Fruit fly (Drosophila melanogaster): ENCODE measurements around the gene Rad17.

The Rad17 gene

DNA sequence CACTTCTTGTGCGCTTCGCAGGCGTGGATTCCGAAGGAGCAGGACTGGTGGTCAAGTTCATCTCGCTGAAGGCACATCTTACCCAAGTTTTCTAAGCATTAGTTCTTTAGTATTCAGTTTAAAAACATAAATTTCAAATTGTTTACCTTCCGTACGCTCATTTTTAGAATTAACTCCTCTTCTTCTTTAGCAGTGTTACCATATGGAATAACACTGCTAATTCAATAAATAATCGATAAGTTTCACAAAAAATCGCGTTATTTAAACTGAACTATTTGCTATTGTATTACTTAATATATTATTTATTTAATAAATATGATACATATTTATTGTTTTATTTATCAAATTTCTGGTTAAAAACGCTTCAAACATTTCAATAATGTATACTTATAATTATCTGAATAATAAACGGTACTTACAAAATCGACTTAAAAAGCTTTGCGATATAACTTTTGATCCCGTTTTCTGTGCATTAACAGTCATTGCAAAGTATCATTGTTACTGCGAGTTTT, at the start of gene Rad17, which contains the start of gene BigH1:
Gene Rad17 (minus strand): TSS at position 209 of the 512 bp plus-strand sequence.
Gene BigH1 (plus strand): TSS at position 462 of the 512 bp plus-strand sequence.
- TF ChIP-seq CG8301 (tag; optimal IDR thresholded peaks at IDR 0.05) (no peak), CG10348 (GFP tag; IDR thresholded peaks at IDR 0.05) (no peak)

DNA sequence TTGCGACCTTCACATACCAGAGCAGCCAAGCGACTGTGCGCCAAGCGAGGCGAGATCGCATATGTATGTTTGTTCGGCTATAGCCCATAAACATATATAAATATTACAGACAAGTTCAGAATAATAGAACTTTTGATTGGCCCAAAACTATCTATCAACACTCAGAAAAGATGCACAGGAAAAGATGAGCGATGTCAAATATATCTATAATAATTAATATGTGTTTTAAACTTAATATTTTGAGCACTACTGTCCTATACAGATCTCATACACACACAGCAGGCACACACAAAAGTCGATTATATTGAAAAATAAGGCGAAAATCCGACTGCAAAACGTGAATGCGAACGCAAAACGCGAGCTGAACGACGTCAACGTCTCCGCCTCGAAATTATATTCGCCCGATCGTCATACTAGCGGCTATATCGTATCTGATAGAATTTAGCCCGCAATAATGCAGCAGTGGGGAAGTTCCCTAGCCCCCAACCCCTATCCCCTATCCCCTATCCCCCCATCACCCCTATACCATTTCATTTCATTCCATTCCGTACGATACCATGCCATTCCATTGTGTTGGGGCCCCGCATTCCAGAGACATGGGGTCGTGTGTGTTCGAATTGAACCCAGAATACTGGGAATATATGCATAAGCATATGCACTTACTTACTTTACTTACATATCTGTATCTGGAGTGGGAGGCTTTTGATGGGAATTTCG, 48.6 kb upstream of the Rad17 start:
- TF ChIP-seq CG8159 (tag; optimal IDR thresholded peaks at IDR 0.05) (peak; percentile 57), rn (GFP tag; IDR thresholded peaks at IDR 0.05) (no peak), CG9948 (tag; optimal IDR thresholded peaks at IDR 0.05) (peak; percentile 26), CG4496 (GFP tag; IDR thresholded peaks at IDR 0.05) (peak; percentile 61; the same call in 2 of the 3 replicates), gl (tag; optimal IDR thresholded peaks at IDR 0.05) (no peak), Snoo (tag; optimal IDR thresholded peaks at IDR 0.05) (peak; percentile 23), CG14655 (GFP tag; optimal IDR thresholded peaks at IDR 0.05) (peak; percentile 16), EcR (GFP tag; optimal IDR thresholded peaks at IDR 0.05) (peak; percentile 89), Pif1A (GFP tag; optimal IDR thresholded peaks at IDR 0.05) (peak; percentile 42), D1 (tag; optimal IDR thresholded peaks at IDR 0.05) (no peak), CG32121 (GFP tag; IDR thresholded peaks at IDR 0.05) (peak; percentile 18; the same call in 1 of the 2 replicates), fd96Ca (GFP tag; IDR thresholded peaks at IDR 0.05) (0 out of 3 replicates have a peak, but pooled peaks have one; percentile 31), CG34367 (tag; optimal IDR thresholded peaks at IDR 0.05) (peak; percentile 29), CG8301 (tag; optimal IDR thresholded peaks at IDR 0.05) (no peak), Pif1B (GFP tag; optimal IDR thresholded peaks at IDR 0.05) (peak; percentile 29), CG15710 (tag; optimal IDR thresholded peaks at IDR 0.05) (peak; percentile 49), CG12605 (GFP tag; IDR thresholded peaks at IDR 0.05) (no peak), Ets98B (GFP tag; IDR thresholded peaks at IDR 0.05) (0 out of 2 replicates have a peak, but pooled peaks have one; percentile 27), CG13204 (GFP tag; optimal IDR thresholded peaks at IDR 0.05) (peak; percentile 7), CG10348 (GFP tag; IDR thresholded peaks at IDR 0.05) (no peak), CG17806 (tag; optimal IDR thresholded peaks at IDR 0.05) (peak; percentile 46)

DNA sequence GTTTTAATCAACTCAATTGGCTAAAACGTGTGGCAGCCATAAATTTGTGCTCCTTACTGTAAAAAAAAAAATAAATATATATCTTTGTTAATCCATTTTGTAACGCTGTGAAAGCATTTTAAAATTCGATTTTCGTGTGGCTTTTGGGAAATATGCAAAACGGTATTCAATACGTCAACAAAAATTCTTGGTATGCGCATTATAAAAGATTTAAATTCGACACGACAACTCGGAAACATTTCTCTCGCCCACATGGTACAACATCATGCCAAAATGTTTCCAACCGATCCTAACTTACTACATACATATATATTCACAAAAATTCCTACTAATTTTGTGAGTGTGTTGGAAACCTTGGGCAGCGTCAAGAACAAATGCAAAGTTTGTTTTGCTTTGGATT, 47.7 kb upstream of the Rad17 start:
- TF ChIP-seq CG14655 (GFP tag; optimal IDR thresholded peaks at IDR 0.05) (no peak), CG17806 (tag; optimal IDR thresholded peaks at IDR 0.05) (no peak), gl (tag; optimal IDR thresholded peaks at IDR 0.05) (no peak), rn (GFP tag; IDR thresholded peaks at IDR 0.05) (no peak), Pif1B (GFP tag; optimal IDR thresholded peaks at IDR 0.05) (no peak)

DNA sequence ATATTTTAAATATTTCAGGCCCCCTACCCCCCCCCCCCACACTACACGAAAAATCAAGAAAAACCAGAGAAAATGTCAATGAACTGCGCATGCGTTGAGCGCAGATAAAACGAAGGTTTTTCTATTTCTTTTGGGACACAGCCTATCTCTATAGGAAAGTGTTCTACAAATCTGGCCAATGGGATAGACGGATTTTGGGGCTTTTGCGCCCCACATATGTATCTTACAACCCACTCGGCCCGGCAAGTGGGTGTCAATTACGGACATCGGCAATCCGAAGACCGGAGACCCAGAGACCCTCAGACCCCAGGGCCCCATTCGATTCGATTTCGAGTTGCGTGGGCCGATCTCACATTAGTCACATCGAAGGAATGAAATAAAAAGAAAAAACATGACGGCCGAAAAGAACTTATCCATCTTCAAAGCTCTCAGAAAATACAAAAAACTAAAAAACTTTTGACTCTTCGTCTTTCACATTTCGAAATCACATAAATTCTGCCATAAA, 46.5 kb upstream of the Rad17 start:
- no peak for TF ChIP-seq fd96Ca (GFP tag; IDR thresholded peaks at IDR 0.05)
- TF ChIP-seq Pif1A (GFP tag; optimal IDR thresholded peaks at IDR 0.05): no peak
- TF ChIP-seq CG8301 (tag; optimal IDR thresholded peaks at IDR 0.05): no peak
- TF ChIP-seq CG17806 (tag; optimal IDR thresholded peaks at IDR 0.05): no peak
- no peak for TF ChIP-seq Pif1B (GFP tag; optimal IDR thresholded peaks at IDR 0.05)
- TF ChIP-seq CG10348 (GFP tag; IDR thresholded peaks at IDR 0.05): no peak
- TF ChIP-seq CG32121 (GFP tag; IDR thresholded peaks at IDR 0.05): no peak
- TF ChIP-seq rn (GFP tag; IDR thresholded peaks at IDR 0.05): no peak
- TF ChIP-seq CG14655 (GFP tag; optimal IDR thresholded peaks at IDR 0.05): no peak
- no peak for TF ChIP-seq CG34367 (tag; optimal IDR thresholded peaks at IDR 0.05)
- no peak for TF ChIP-seq Ets98B (GFP tag; IDR thresholded peaks at IDR 0.05)
- no peak for TF ChIP-seq CG9948 (tag; optimal IDR thresholded peaks at IDR 0.05)
- TF ChIP-seq CG15710 (tag; optimal IDR thresholded peaks at IDR 0.05): no peak
- TF ChIP-seq gl (tag; optimal IDR thresholded peaks at IDR 0.05): no peak
- no peak for TF ChIP-seq EcR (GFP tag; optimal IDR thresholded peaks at IDR 0.05)

DNA sequence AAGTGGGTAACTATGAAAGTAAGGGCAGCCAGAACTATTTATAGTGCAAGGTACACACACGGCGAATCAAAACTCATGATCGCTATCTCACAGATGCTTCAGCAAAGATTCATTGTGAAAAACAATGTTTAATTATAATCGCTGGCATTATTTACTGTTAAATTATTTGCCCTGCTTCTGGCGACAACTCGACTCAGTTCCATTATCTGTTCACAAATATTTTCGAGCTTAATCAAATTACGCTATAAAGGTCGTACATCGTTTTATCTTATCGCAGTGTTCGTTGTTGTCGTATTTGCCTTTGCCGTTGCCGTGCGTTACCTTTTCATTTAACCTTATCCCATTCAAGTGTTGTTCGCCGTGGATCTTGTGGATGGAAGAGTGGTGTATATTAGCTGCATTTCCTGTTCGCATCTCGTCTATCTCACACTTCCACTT, 46.0 kb upstream of the Rad17 start:
- TF ChIP-seq fd96Ca (GFP tag; IDR thresholded peaks at IDR 0.05) (no peak), gl (tag; optimal IDR thresholded peaks at IDR 0.05) (peak; percentile 2), Snoo (tag; optimal IDR thresholded peaks at IDR 0.05) (no peak), CG10348 (GFP tag; IDR thresholded peaks at IDR 0.05) (no peak), CG15710 (tag; optimal IDR thresholded peaks at IDR 0.05) (no peak), rn (GFP tag; IDR thresholded peaks at IDR 0.05) (no peak), CG14655 (GFP tag; optimal IDR thresholded peaks at IDR 0.05) (no peak), D1 (tag; optimal IDR thresholded peaks at IDR 0.05) (no peak), EcR (GFP tag; optimal IDR thresholded peaks at IDR 0.05) (peak; percentile 5), CG9948 (tag; optimal IDR thresholded peaks at IDR 0.05) (no peak)
